Fruit fly (Drosophila melanogaster) whole organism, embryonic: Measurements from ENCODE around the gene dsf.

Experiments used
- Aef1 ChIP-seq: fragments of 200-800 bp; sonication (Bioruptor generic); IDR thresholded peaks from 3 replicates; pipeline ENCODE4 v1.3.6; 2022; ENCODE audit warnings: missing biosample characterization, missing genetic modification characterization
- Atf6 ChIP-seq: fragments of 200-800 bp; sonication (Bioruptor generic); IDR thresholded peaks from 2 replicates; pipeline ENCODE4 v1.3.6; 2022; ENCODE audit warnings: missing biosample characterization, missing genetic modification characterization
- Awh ChIP-seq: fragments of 200-800 bp; sonication (Bioruptor generic); IDR thresholded peaks from 2 replicates; pipeline ENCODE4, ENCODE4 v1.3.6; 2022; ENCODE audit warnings: missing biosample characterization, missing genetic modification characterization
- B-H1 ChIP-seq: fragments of 200-800 bp; sonication (Bioruptor generic); IDR thresholded peaks from 3 replicates; pipeline ENCODE4 v1.3.6; 2022; ENCODE audit warnings: missing biosample characterization, missing genetic modification characterization
- CG10565 ChIP-seq: fragments of 200-800 bp; sonication (Bioruptor generic); optimal IDR thresholded peaks from 3 replicates; lab custom pipeline; 2016; ENCODE audit warnings: missing biosample characterization, mild to moderate bottlenecking, missing genetic modification characterization
- CG11456 ChIP-seq: fragments of 200-800 bp; sonication (Bioruptor generic); IDR thresholded peaks from 3 replicates; pipeline ENCODE4 v1.3.6; 2022; ENCODE audit warnings: missing biosample characterization, missing genetic modification characterization
- CG1233 ChIP-seq: fragments of 200-800 bp; sonication (Bioruptor generic); optimal IDR thresholded peaks from 4 replicates; lab custom pipeline; 2018; ENCODE audit warnings: missing biosample characterization, mild to moderate bottlenecking, missing genetic modification characterization
- CG1529 ChIP-seq: fragments of 200-800 bp; sonication (Bioruptor generic); optimal IDR thresholded peaks from 3 replicates; lab custom pipeline; 2018; ENCODE audit warnings: missing biosample characterization, missing genetic modification characterization
- CG15601 ChIP-seq: fragments of 200-800 bp; sonication (Bioruptor generic); optimal IDR thresholded peaks from 3 replicates; lab custom pipeline; 2019; ENCODE audit warnings: missing biosample characterization, mild to moderate bottlenecking, missing genetic modification characterization, moderate library complexity
- CG2889 ChIP-seq: fragments of 200-800 bp; sonication (Bioruptor generic); IDR thresholded peaks from 3 replicates; pipeline ENCODE4 v1.3.6; 2022; ENCODE audit warnings: missing biosample characterization, missing genetic modification characterization
- CG3065 ChIP-seq: fragments of 200-800 bp; sonication (Bioruptor generic); optimal IDR thresholded peaks from 2 replicates; lab custom pipeline; 2016; ENCODE audit warnings: missing biosample characterization, missing genetic modification characterization
- CG3163 ChIP-seq: fragments of 200-800 bp; sonication (Bioruptor generic); optimal IDR thresholded peaks from 3 replicates; lab custom pipeline; 2016; ENCODE audit warnings: missing biosample characterization, missing genetic modification characterization
- CG32767 ChIP-seq: fragments of 200-800 bp; sonication (Bioruptor generic); IDR thresholded peaks from 2 replicates; pipeline ENCODE4 v1.3.6; 2022; ENCODE audit warnings: missing biosample characterization, missing genetic modification characterization
- CG4404 ChIP-seq: fragments of 200-800 bp; sonication (Bioruptor generic); IDR thresholded peaks from 2 replicates; pipeline ENCODE4 v1.3.6; 2022; ENCODE audit warnings: missing biosample characterization, missing genetic modification characterization
- CG7357 ChIP-seq: fragments of 200-800 bp; sonication (Bioruptor generic); IDR thresholded peaks from 3 replicates; pipeline ENCODE4 v1.3.6; 2022; ENCODE audit warnings: missing biosample characterization, missing genetic modification characterization
- CG7987 ChIP-seq: fragments of 200-800 bp; sonication (Bioruptor generic); optimal IDR thresholded peaks from 2 replicates; lab custom pipeline; 2018; ENCODE audit warnings: missing biosample characterization, mild to moderate bottlenecking, missing genetic modification characterization, moderate library complexity
- CG9727 ChIP-seq: fragments of 200-800 bp; sonication (Bioruptor generic); optimal IDR thresholded peaks from 3 replicates; lab custom pipeline; 2017; ENCODE audit warnings: missing biosample characterization, mild to moderate bottlenecking, missing genetic modification characterization
- CTCF ChIP-seq: fragments of 200-800 bp; sonication (Bioruptor generic); optimal IDR thresholded peaks from 2 replicates; lab custom pipeline; 2017; ENCODE audit warnings: missing biosample characterization, mild to moderate bottlenecking, missing genetic modification characterization, moderate library complexity
- Chrac-16 ChIP-seq: fragments of 200-800 bp; sonication (Bioruptor generic); optimal IDR thresholded peaks from 3 replicates; lab custom pipeline; 2016; ENCODE audit warnings: missing biosample characterization, missing genetic modification characterization
- CrebB ChIP-seq: fragments of 200-800 bp; sonication (Bioruptor generic); optimal IDR thresholded peaks from 3 replicates; lab custom pipeline; 2018; ENCODE audit warnings: missing biosample characterization, mild to moderate bottlenecking, missing genetic modification characterization
- Dp ChIP-seq: fragments of 200-800 bp; sonication (Bioruptor generic); optimal IDR thresholded peaks from 2 replicates; lab custom pipeline; 2018; ENCODE audit warnings: missing biosample characterization, mild to moderate bottlenecking, missing genetic modification characterization, moderate library complexity
- ERR ChIP-seq: fragments of 200-800 bp; sonication (Bioruptor generic); optimal IDR thresholded peaks from 2 replicates; lab custom pipeline; 2016; ENCODE audit warnings: missing biosample characterization, missing genetic modification characterization
- Ets65A ChIP-seq: fragments of 200-800 bp; sonication (Bioruptor generic); peaks from one replicate; lab custom pipeline; 2016; ENCODE audit warnings: missing biosample characterization, missing genetic modification characterization
- HLH4C ChIP-seq: fragments of 200-800 bp; sonication (Bioruptor generic); IDR thresholded peaks from 3 replicates; pipeline ENCODE4 v1.3.6; 2022; ENCODE audit warnings: missing biosample characterization, missing genetic modification characterization; ENCODE audit not compliant: partially characterized antibody
- HLHmδ ChIP-seq: fragments of 200-800 bp; sonication (Bioruptor generic); optimal IDR thresholded peaks from 2 replicates; lab custom pipeline; 2018; ENCODE audit warnings: missing biosample characterization, mild to moderate bottlenecking, missing genetic modification characterization, moderate library complexity
- Max ChIP-seq: fragments of 200-800 bp; sonication (Bioruptor generic); optimal IDR thresholded peaks from 2 replicates; lab custom pipeline; 2016; ENCODE audit warnings: missing biosample characterization, mild to moderate bottlenecking, missing genetic modification characterization
- Med ChIP-seq: fragments of 200-800 bp; sonication (Bioruptor generic); peaks from one replicate; lab custom pipeline; 2016; ENCODE audit warnings: missing biosample characterization, missing genetic modification characterization, mild to moderate bottlenecking, inconsistent platforms, moderate library complexity
- PHDP ChIP-seq: fragments of 200-800 bp; sonication (Bioruptor generic); optimal IDR thresholded peaks from 3 replicates; lab custom pipeline; 2018; ENCODE audit warnings: missing biosample characterization, mild to moderate bottlenecking, missing genetic modification characterization, moderate library complexity
- Xrp1 ChIP-seq: fragments of 200-800 bp; sonication (Bioruptor generic); IDR thresholded peaks from 2 replicates; pipeline ENCODE4 v1.3.6; 2022; ENCODE audit warnings: missing biosample characterization, missing genetic modification characterization
- ac ChIP-seq: fragments of 200-800 bp; sonication (Bioruptor generic); optimal IDR thresholded peaks from 3 replicates; lab custom pipeline; 2017; ENCODE audit warnings: missing biosample characterization, mild to moderate bottlenecking, missing genetic modification characterization
- aop ChIP-seq: fragments of 200-800 bp; sonication (Bioruptor generic); IDR thresholded peaks from 2 replicates; pipeline ENCODE4 v1.3.6; 2022; ENCODE audit warnings: missing biosample characterization, missing genetic modification characterization
- cato ChIP-seq: fragments of 200-800 bp; sonication (Bioruptor generic); optimal IDR thresholded peaks from 2 replicates; lab custom pipeline; 2016; ENCODE audit warnings: missing biosample characterization, missing genetic modification characterization, borderline replicate concordance
- chn ChIP-seq: fragments of 200-800 bp; sonication (Bioruptor generic); optimal IDR thresholded peaks from 2 replicates; lab custom pipeline; 2016; ENCODE audit warnings: missing biosample characterization, missing genetic modification characterization
- fd3F ChIP-seq: fragments of 200-800 bp; sonication (Bioruptor generic); optimal IDR thresholded peaks from 2 replicates; lab custom pipeline; 2018; ENCODE audit warnings: missing biosample characterization, mild to moderate bottlenecking, missing genetic modification characterization, moderate library complexity
- gem ChIP-seq: fragments of 200-800 bp; sonication (Bioruptor generic); optimal IDR thresholded peaks from 2 replicates; lab custom pipeline; 2019; ENCODE audit warnings: missing biosample characterization, mild to moderate bottlenecking, missing genetic modification characterization, moderate library complexity
- jigr1 ChIP-seq: fragments of 200-800 bp; sonication (Bioruptor generic); IDR thresholded peaks from 3 replicates; pipeline ENCODE4 v1.3.6; 2022; ENCODE audit warnings: missing biosample characterization, missing genetic modification characterization
- kah ChIP-seq: fragments of 200-800 bp; sonication (Bioruptor generic); optimal IDR thresholded peaks from 2 replicates; lab custom pipeline; 2018; ENCODE audit warnings: missing biosample characterization, mild to moderate bottlenecking, missing genetic modification characterization
- kay ChIP-seq: fragments of 200-800 bp; sonication (Bioruptor generic); optimal IDR thresholded peaks from 2 replicates; lab custom pipeline; 2016; ENCODE audit warnings: missing biosample characterization, missing genetic modification characterization
- lilli ChIP-seq: fragments of 200-800 bp; sonication (Bioruptor generic); optimal IDR thresholded peaks from 3 replicates; lab custom pipeline; 2016; ENCODE audit warnings: missing biosample characterization, missing genetic modification characterization
- phol ChIP-seq: fragments of 200-800 bp; sonication (Bioruptor generic); optimal IDR thresholded peaks from 3 replicates; lab custom pipeline; 2018; ENCODE audit warnings: missing biosample characterization, mild to moderate bottlenecking, missing genetic modification characterization, moderate library complexity
- rib ChIP-seq: fragments of 200-800 bp; sonication (Bioruptor generic); IDR thresholded peaks from 2 replicates; pipeline ENCODE4 v1.3.6; 2022; ENCODE audit warnings: missing biosample characterization, missing genetic modification characterization
- ro ChIP-seq: fragments of 200-800 bp; sonication (Bioruptor generic); IDR thresholded peaks from 2 replicates; pipeline ENCODE4 v1.3.6; 2022; ENCODE audit warnings: missing biosample characterization, missing genetic modification characterization
- run ChIP-seq: fragments of 200-800 bp; sonication (Bioruptor generic); optimal IDR thresholded peaks from 3 replicates; lab custom pipeline; 2018; ENCODE audit warnings: missing biosample characterization, mild to moderate bottlenecking, missing genetic modification characterization
- sens-2 ChIP-seq: fragments of 200-800 bp; sonication (Bioruptor generic); IDR thresholded peaks from 2 replicates; pipeline ENCODE4 v1.3.6; 2022; ENCODE audit warnings: missing biosample characterization, missing genetic modification characterization
- sqz ChIP-seq: fragments of 200-800 bp; sonication (Bioruptor generic); optimal IDR thresholded peaks from 3 replicates; lab custom pipeline; 2018; ENCODE audit warnings: missing biosample characterization, mild to moderate bottlenecking, missing genetic modification characterization
- stwl ChIP-seq: fragments of 200-800 bp; sonication (Bioruptor generic); optimal IDR thresholded peaks from 3 replicates; lab custom pipeline; 2018; ENCODE audit warnings: missing biosample characterization, mild to moderate bottlenecking, missing genetic modification characterization, moderate library complexity
- sug ChIP-seq: fragments of 200-800 bp; optimal IDR thresholded peaks from 2 replicates; lab custom pipeline; 2019; ENCODE audit warnings: missing biosample characterization, mild to moderate bottlenecking, missing genetic modification characterization, moderate library complexity
- tio ChIP-seq: fragments of 200-800 bp; sonication (Bioruptor generic); optimal IDR thresholded peaks from 2 replicates; lab custom pipeline; 2017; ENCODE audit warnings: missing biosample characterization, missing genetic modification characterization, inconsistent platforms
- unpg ChIP-seq: fragments of 200-800 bp; sonication (Bioruptor generic); optimal IDR thresholded peaks from 3 replicates; lab custom pipeline; 2018; ENCODE audit warnings: missing biosample characterization, mild to moderate bottlenecking, missing genetic modification characterization, moderate library complexity

Gene dsf

dm6 chr2L:5943229-5944078, 17.7 kb downstream of the dsf start, which contains the start of the genes Sfp26Ad and Gpdh1 (continued):
- peak; percentile 76 for TF ChIP-seq kay (GFP tag; lab: Kevin White, UChicago)
- peak; percentile 56 for TF ChIP-seq sug (tag; lab: Kevin White, UChicago)
- TF ChIP-seq CG9727 (GFP tag; lab: Kevin White, UChicago) = peak; percentile 50
- peak; percentile 69 for TF ChIP-seq CG15601 (tag; lab: Kevin White, UChicago)
- peak; percentile 9 for TF ChIP-seq CG1233 (GFP tag; lab: Kevin White, UChicago)
- TF ChIP-seq CG7987 (GFP tag; lab: Kevin White, UChicago) = peak; percentile 69
- peak; percentile 15 for TF ChIP-seq CG3065
- peak; percentile 76 for TF ChIP-seq Chrac-16 (GFP tag; lab: Kevin White, UChicago)
- peak; percentile 63; the same call in 1 of the 3 replicates for TF ChIP-seq Aef1 (GFP tag; lab: Robert Waterston, UW)
- TF ChIP-seq CG32767 (GFP tag; lab: Robert Waterston, UW) = peak; percentile 61; the same call in 1 of the 2 replicates
- TF ChIP-seq ro (GFP tag; lab: Robert Waterston, UW) = no peak
- peak; percentile 79 for TF ChIP-seq gem (tag; lab: Kevin White, UChicago)
- TF ChIP-seq jigr1 (GFP tag; lab: Robert Waterston, UW) = no peak
- no peak for TF ChIP-seq ac (GFP tag; lab: Kevin White, UChicago)
- peak; percentile 72 for TF ChIP-seq ERR (GFP tag; lab: Kevin White, UChicago)
- peak; percentile 32; the same call in 1 of the 2 replicates for TF ChIP-seq CG4404 (GFP tag; lab: Robert Waterston, UW)
- TF ChIP-seq rib = no peak; the same call in none of the 2 replicates
- TF ChIP-seq B-H1 (GFP tag; lab: Robert Waterston, UW) = no peak
- TF ChIP-seq CG11456 (GFP tag; lab: Robert Waterston, UW) = peak; percentile 87
- peak; percentile 40 for TF ChIP-seq run (tag; lab: Kevin White, UChicago)
- TF ChIP-seq chn (GFP tag; lab: Kevin White, UChicago) = peak; percentile 74
- peak; percentile 97 for TF ChIP-seq Med
- TF ChIP-seq CG1529 (GFP tag; lab: Kevin White, UChicago) = peak; percentile 41
- peak; percentile 68 for TF ChIP-seq CG10565 (GFP tag; lab: Kevin White, UChicago)
- peak; percentile 99 for TF ChIP-seq Dp (GFP tag; lab: Kevin White, UChicago)
- TF ChIP-seq Awh (GFP tag; lab: Robert Waterston, UW) = peak; percentile 62; the same call in 1 of the 2 replicates
- peak; percentile 98 for TF ChIP-seq Ets65A
- TF ChIP-seq Xrp1 = peak; percentile 74
- no peak for TF ChIP-seq aop (GFP tag; lab: Robert Waterston, UW)
- peak; percentile 73 for TF ChIP-seq PHDP (tag; lab: Kevin White, UChicago)
- peak; percentile 70 for TF ChIP-seq Atf6 (GFP tag; lab: Robert Waterston, UW)
- peak; percentile 87 for TF ChIP-seq lilli
- peak; percentile 36 for TF ChIP-seq sqz (GFP tag; lab: Kevin White, UChicago)
- TF ChIP-seq unpg (GFP tag; lab: Kevin White, UChicago) = peak; percentile 68
- TF ChIP-seq CG2889 (GFP tag; lab: Robert Waterston, UW) = 0 out of 3 replicates have a peak, but pooled peaks have one; percentile 13
- TF ChIP-seq CTCF (GFP tag; lab: Kevin White, UChicago) = no peak
- peak; percentile 48 for TF ChIP-seq tio (GFP tag; lab: Kevin White, UChicago)
- TF ChIP-seq Max = peak; percentile 79
- peak; percentile 80 for TF ChIP-seq CG3163 (GFP tag; lab: Kevin White, UChicago)
- TF ChIP-seq HLH4C (GFP tag; lab: Robert Waterston, UW) = peak; percentile 44; the same call in 2 of the 3 replicates
- 0 out of 2 replicates have a peak, but pooled peaks have one; percentile 5 for TF ChIP-seq sens-2
- TF ChIP-seq CrebB (tag; lab: Kevin White, UChicago) = peak; percentile 15
- TF ChIP-seq kah (GFP tag; lab: Kevin White, UChicago) = peak; percentile 1
- TF ChIP-seq CG7357 (GFP tag; lab: Robert Waterston, UW) = no peak
- peak; percentile 85 for TF ChIP-seq stwl (tag; lab: Kevin White, UChicago)
- TF ChIP-seq cato (GFP tag; lab: Kevin White, UChicago) = peak; percentile 10
- peak; percentile 50 for TF ChIP-seq phol
- TF ChIP-seq fd3F (GFP tag; lab: Kevin White, UChicago) = peak; percentile 74
- peak; percentile 28 for TF ChIP-seq HLHmδ (GFP tag; lab: Kevin White, UChicago)
